2 worm cellular contexts compared by ENCODE assay signal in the genomic region with DNA sequence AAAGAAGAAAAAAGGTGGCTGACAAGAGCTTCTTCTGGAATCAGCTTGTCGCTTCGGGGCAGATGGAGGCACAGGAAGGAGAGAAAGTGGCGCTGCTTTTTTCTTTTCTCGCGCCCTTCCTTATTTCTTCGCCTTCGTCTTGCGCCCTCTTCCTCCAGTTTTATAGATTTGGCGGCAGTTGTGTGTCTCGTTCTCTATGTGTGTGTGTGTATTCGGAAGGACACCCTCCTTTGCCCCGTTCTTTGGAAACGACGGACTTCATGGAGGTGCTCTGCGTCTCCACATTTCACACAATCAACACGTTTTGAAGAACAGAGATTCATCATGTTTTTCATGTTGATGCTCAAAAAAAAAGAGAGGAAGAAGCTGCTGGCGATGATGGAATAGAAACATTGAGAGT.
TF ChIP-seq lines count a peak whose summit lies in the region.

No protein-coding gene starts in this region.

TF ChIP-seq in whole organism, L1 larva, 84 proteins besides CTCF, POLR2A, EP300 and RAD21 (continued from another document):
- TF ChIP-seq xbp-1 (tag; optimal IDR thresholded peaks at IDR 0.05; lab: Kevin White, UChicago) (no peak), unc-30 (tag; optimal IDR thresholded peaks at IDR 0.05; lab: Kevin White, UChicago) (no peak), egl-27 (tag; optimal IDR thresholded peaks at IDR 0.05; lab: Kevin White, UChicago) (no peak), Y116A8C.19 (tag; optimal IDR thresholded peaks at IDR 0.05; lab: Kevin White, UChicago; ENCODE audit: borderline replicate concordance) (no peak), nhr-11 (tag; optimal IDR thresholded peaks at IDR 0.05; lab: Kevin White, UChicago) (no peak), pag-3 (tag; optimal IDR thresholded peaks at IDR 0.05; lab: Kevin White, UChicago; ENCODE audit: borderline replicate concordance, insufficient read depth) (no peak), nhr-71 (tag; optimal IDR thresholded peaks at IDR 0.05; lab: Kevin White, UChicago) (peak; percentile 8), nhr-28 (tag; optimal IDR thresholded peaks at IDR 0.05; lab: Kevin White, UChicago) (no peak), lsy-2 (tag; optimal IDR thresholded peaks at IDR 0.05; lab: Kevin White, UChicago) (peak in 1 of 2 experiments; percentile 3), nhr-76 (tag; optimal IDR thresholded peaks at IDR 0.05; lab: Kevin White, UChicago) (no peak), dpl-1 (GFP tag; optimal IDR thresholded peaks at IDR 0.05; lab: Kevin White, UChicago) (no peak), ceh-88 (GFP tag; IDR thresholded peaks at IDR 0.05; lab: Robert Waterston, UW) (no peak), mdl-1 (tag; optimal IDR thresholded peaks at IDR 0.05; lab: Kevin White, UChicago) (no peak), F16B12.6 (tag; optimal IDR thresholded peaks at IDR 0.05; lab: Kevin White, UChicago) (no peak), ama-1 (optimal IDR thresholded peaks at IDR 0.05; lab: Kevin White, UChicago) (no peak)

TF ChIP-seq in whole organism, L4 larva, 104 proteins besides CTCF, POLR2A, EP300 and RAD21 (continued from another document):
- TF ChIP-seq lsy-2 (tag; optimal IDR thresholded peaks at IDR 0.05; lab: Kevin White, UChicago) (peak; percentile 31 to 53), nhr-11 (tag; optimal IDR thresholded peaks at IDR 0.05; lab: Kevin White, UChicago) (peak; percentile 61), unc-130 (GFP tag; optimal IDR thresholded peaks at IDR 0.05; lab: Kevin White, UChicago) (no peak), fkh-10 (GFP tag; optimal IDR thresholded peaks at IDR 0.05; lab: Kevin White, UChicago) (peak; percentile 47), spr-1 (tag; optimal IDR thresholded peaks at IDR 0.05; lab: Kevin White, UChicago) (no peak)
